In the genomic region with DNA sequence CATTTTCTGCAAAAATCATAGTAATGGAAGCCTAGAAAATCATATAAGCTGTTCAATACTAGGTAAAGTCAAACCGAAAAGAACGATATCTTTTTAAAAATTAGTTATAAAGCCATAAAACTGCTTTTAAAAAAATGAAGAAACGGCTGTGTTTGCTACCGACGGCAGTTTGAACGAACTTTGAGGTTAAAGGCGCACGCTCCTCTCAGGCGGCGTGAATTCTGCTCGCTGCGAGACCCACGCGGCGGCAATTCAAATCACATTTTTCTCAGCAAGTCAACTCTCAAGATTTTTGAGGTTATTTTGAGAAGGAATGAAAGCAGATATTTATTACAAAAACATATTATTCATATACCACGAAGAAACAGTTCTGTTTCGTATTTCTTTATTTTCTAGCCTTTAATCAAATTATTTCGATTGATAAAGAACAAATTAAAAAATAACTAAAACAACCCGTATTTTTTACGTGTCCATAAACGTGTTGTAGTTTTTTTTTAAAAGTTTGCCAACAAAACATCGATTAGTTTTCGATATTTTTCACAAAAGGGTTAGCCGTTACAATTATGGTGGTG, we compare ENCODE assay signal across 1 worm cellular context.
A peak's percentile ranks its signal among the peaks of the same experiment; 100 is the strongest.
TF ChIP-seq lines count a peak whose summit lies in the region.

A gene (minus strand): TSS at position 6 of the 572 bp plus-strand sequence.
A gene (plus strand): TSS at position 522 of the 572 bp plus-strand sequence.

TF ChIP-seq in whole organism, L1 larva, 84 proteins besides CTCF, POLR2A, EP300 and RAD21 (continued from another document):
- TF ChIP-seq efl-3 (GFP tag; optimal IDR thresholded peaks at IDR 0.05; lab: Kevin White, UChicago) (no peak), nhr-28 (tag; optimal IDR thresholded peaks at IDR 0.05; lab: Kevin White, UChicago) (no peak), F16B12.6 (tag; optimal IDR thresholded peaks at IDR 0.05; lab: Kevin White, UChicago) (peak; percentile 63), lin-35 (GFP tag; optimal IDR thresholded peaks at IDR 0.05; lab: Kevin White, UChicago) (peak; percentile 97 to 98), dsc-1 (tag; optimal IDR thresholded peaks at IDR 0.05; lab: Kevin White, UChicago) (peak; percentile 62), mef-2 (tag; optimal IDR thresholded peaks at IDR 0.05; lab: Kevin White, UChicago) (no peak), ces-1 (GFP tag; optimal IDR thresholded peaks at IDR 0.05; lab: Kevin White, UChicago) (no peak), ceh-88 (GFP tag; IDR thresholded peaks at IDR 0.05; lab: Robert Waterston, UW) (no peak; the same call in 1 of the 2 replicates), ceh-63 (GFP tag; optimal IDR thresholded peaks at IDR 0.05; lab: Kevin White, UChicago) (no peak), blmp-1 (tag; optimal IDR thresholded peaks at IDR 0.05; lab: Kevin White, UChicago) (peak; percentile 67), lsy-2 (tag; optimal IDR thresholded peaks at IDR 0.05; lab: Kevin White, UChicago) (peak; percentile 86 to 93), nhr-77 (tag; optimal IDR thresholded peaks at IDR 0.05; lab: Kevin White, UChicago) (peak; percentile 63), mep-1 (tag; optimal IDR thresholded peaks at IDR 0.05; lab: Kevin White, UChicago) (peak; percentile 84), ceh-82 (tag; optimal IDR thresholded peaks at IDR 0.05; lab: Kevin White, UChicago) (peak; percentile 64 to 90 (median 78)), isw-1 (GFP tag; IDR thresholded peaks at IDR 0.05; lab: Robert Waterston, UW) (peak; percentile 74)
